Worm (Caenorhabditis elegans): ENCODE data around the gene ZK856.19.

DNA sequence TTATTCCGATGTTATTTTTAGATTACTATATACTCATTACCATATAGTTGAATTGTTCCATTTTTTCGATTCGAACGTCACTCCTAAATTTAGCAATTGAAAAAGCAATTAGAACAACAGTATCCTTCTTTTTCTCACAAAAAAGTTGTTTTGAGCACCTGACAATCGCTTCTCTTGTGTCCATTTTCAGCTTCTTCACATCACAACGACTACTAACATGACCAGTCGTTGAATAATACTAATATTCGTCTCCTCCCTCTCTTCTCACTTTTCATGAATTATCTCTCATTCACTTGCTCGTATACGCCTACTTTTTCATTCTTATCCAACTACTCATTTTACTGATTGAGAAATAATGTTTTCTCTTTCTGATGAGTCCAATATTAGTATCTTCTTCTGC, 12.0 kb upstream of the ZK856.19 start, which contains the start of gene ZK856.14:
- TF ChIP-seq ceh-82 (tag; optimal IDR thresholded peaks at IDR 0.05) (no peak), F49E8.2 (tag; optimal IDR thresholded peaks at IDR 0.05; ENCODE audit: borderline replicate concordance) (no peak), F26F4.8 (GFP tag; conservative IDR thresholded peaks at IDR 0.05) (no peak), dpl-1 (GFP tag; optimal IDR thresholded peaks at IDR 0.05) (no peak), nhr-48 (tag; optimal IDR thresholded peaks at IDR 0.05) (no peak), pqm-1 (tag; optimal IDR thresholded peaks at IDR 0.05) (no peak), nhr-42 (GFP tag; IDR thresholded peaks at IDR 0.05) (no peak), dmd-9 (GFP tag; IDR thresholded peaks at IDR 0.05) (no peak)

All from whole organism, L4 larva.